Fruit fly (Drosophila melanogaster) whole organism, pupa: ENCODE data around the gene btd.

Experiments
- CG10348 ChIP-seq: fragments of 200-800 bp; sonication (Bioruptor generic); IDR thresholded peaks from 2 replicates; pipeline ENCODE4 v1.3.6; 2022; ENCODE audit warnings: missing biosample characterization, missing genetic modification characterization
- CG13204 ChIP-seq: fragments of 200-800 bp; sonication (Bioruptor generic); optimal IDR thresholded peaks from 2 replicates; lab custom pipeline; 2018; ENCODE audit warnings: missing biosample characterization, mild to moderate bottlenecking, missing genetic modification characterization, moderate library complexity
- CG34367 ChIP-seq: fragments of 200-800 bp; sonication (Bioruptor generic); optimal IDR thresholded peaks from 2 replicates; lab custom pipeline; 2018; ENCODE audit warnings: missing biosample characterization, mild to moderate bottlenecking, missing genetic modification characterization
- CG4496 ChIP-seq: fragments of 200-800 bp; sonication (Bioruptor generic); IDR thresholded peaks from 3 replicates; pipeline ENCODE4 v1.3.6; 2022; ENCODE audit warnings: missing biosample characterization, missing genetic modification characterization
- CG8159 ChIP-seq: fragments of 200-800 bp; sonication (Bioruptor generic); optimal IDR thresholded peaks from 3 replicates; lab custom pipeline; 2018; ENCODE audit warnings: missing biosample characterization, mild to moderate bottlenecking, missing genetic modification characterization, moderate library complexity
- CG9948 ChIP-seq: fragments of 200-800 bp; sonication (Bioruptor generic); optimal IDR thresholded peaks from 2 replicates; lab custom pipeline; 2018; ENCODE audit warnings: missing biosample characterization, mild to moderate bottlenecking, missing genetic modification characterization, moderate library complexity
- D1 ChIP-seq: fragments of 200-800 bp; sonication (Bioruptor generic); optimal IDR thresholded peaks from 2 replicates; lab custom pipeline; 2018; ENCODE audit warnings: missing biosample characterization, mild to moderate bottlenecking, missing genetic modification characterization, moderate library complexity
- EcR ChIP-seq: fragments of 200-800 bp; sonication (Bioruptor generic); optimal IDR thresholded peaks from 3 replicates; lab custom pipeline; 2019; ENCODE audit warnings: missing biosample characterization, missing genetic modification characterization, mild to moderate bottlenecking, moderate library complexity, missing genetic modification reagents
- Ets98B ChIP-seq: fragments of 200-800 bp; sonication (Bioruptor generic); IDR thresholded peaks from 2 replicates; pipeline ENCODE4 v1.3.6; 2022; ENCODE audit warnings: missing biosample characterization, missing genetic modification characterization
- Pif1B ChIP-seq: fragments of 200-800 bp; sonication (Bioruptor generic); optimal IDR thresholded peaks from 3 replicates; lab custom pipeline; 2016; ENCODE audit warnings: missing biosample characterization, missing genetic modification characterization
- Snoo ChIP-seq: fragments of 200-800 bp; sonication (Bioruptor generic); optimal IDR thresholded peaks from 3 replicates; lab custom pipeline; 2017; ENCODE audit warnings: missing biosample characterization, mild to moderate bottlenecking, missing genetic modification characterization, inconsistent platforms
- fd96Ca ChIP-seq: fragments of 200-800 bp; sonication (Bioruptor generic); IDR thresholded peaks from 3 replicates; pipeline ENCODE4 v1.3.6; 2022; ENCODE audit warnings: missing biosample characterization, missing genetic modification characterization
- gl ChIP-seq: fragments of 200-800 bp; sonication (Bioruptor generic); optimal IDR thresholded peaks from 2 replicates; lab custom pipeline; 2018; ENCODE audit warnings: missing biosample characterization, mild to moderate bottlenecking, missing genetic modification characterization
- rn ChIP-seq: fragments of 200-800 bp; sonication (Bioruptor generic); IDR thresholded peaks from 2 replicates; pipeline ENCODE4 v1.3.6; 2022; ENCODE audit warnings: missing biosample characterization, missing genetic modification characterization

dm6 chrX:9744674-9745246 is 50.8 kb downstream of the btd start:
- TF ChIP-seq CG34367 (tag; lab: Kevin White, UChicago) (no peak), gl (tag; lab: Kevin White, UChicago) (no peak), Pif1B (GFP tag; lab: Kevin White, UChicago) (no peak), rn (GFP tag; lab: Robert Waterston, UW) (no peak), CG13204 (no peak), Snoo (tag; lab: Kevin White, UChicago) (no peak), fd96Ca (no peak), EcR (no peak), CG8159 (tag; lab: Kevin White, UChicago) (no peak), Ets98B (GFP tag; lab: Robert Waterston, UW) (no peak), D1 (tag; lab: Kevin White, UChicago) (no peak), CG10348 (GFP tag; lab: Robert Waterston, UW) (no peak), CG9948 (tag; lab: Kevin White, UChicago) (no peak), CG4496 (no peak)
